Fruit fly (Drosophila melanogaster) whole organism, embryonic: ENCODE measurements around the gene CG31157.

Experiments
- BtbVII ChIP-seq: fragments of 200-800 bp; sonication (Bioruptor generic); optimal IDR thresholded peaks from 3 replicates; lab custom pipeline; 2017; ENCODE audit warnings: missing biosample characterization, mild to moderate bottlenecking, missing genetic modification characterization
- CG12155 ChIP-seq: fragments of 200-800 bp; sonication (Bioruptor generic); optimal IDR thresholded peaks from 3 replicates; lab custom pipeline; 2016; ENCODE audit warnings: missing biosample characterization, missing genetic modification characterization
- CG13775 ChIP-seq: fragments of 200-800 bp; sonication (Bioruptor generic); optimal IDR thresholded peaks from 3 replicates; lab custom pipeline; 2017; ENCODE audit warnings: missing biosample characterization, mild to moderate bottlenecking, missing genetic modification characterization
- CG14441 ChIP-seq: fragments of 200-800 bp; sonication (Bioruptor generic); IDR thresholded peaks from 2 replicates; pipeline ENCODE4 v1.3.6; 2022; ENCODE audit warnings: missing biosample characterization, missing genetic modification characterization
- CG14710 ChIP-seq: fragments of 200-800 bp; sonication (Bioruptor generic); optimal IDR thresholded peaks from 3 replicates; lab custom pipeline; 2019; ENCODE audit warnings: missing biosample characterization, mild to moderate bottlenecking, missing genetic modification characterization, moderate library complexity
- CG15073 ChIP-seq: fragments of 200-800 bp; sonication (Bioruptor generic); optimal IDR thresholded peaks from 2 replicates; lab custom pipeline; 2016; ENCODE audit warnings: missing biosample characterization, missing genetic modification characterization
- CG15601 ChIP-seq: fragments of 200-800 bp; sonication (Bioruptor generic); optimal IDR thresholded peaks from 3 replicates; lab custom pipeline; 2019; ENCODE audit warnings: missing biosample characterization, mild to moderate bottlenecking, missing genetic modification characterization, moderate library complexity
- CG17328 ChIP-seq: fragments of 200-800 bp; sonication (Bioruptor generic); IDR thresholded peaks from 2 replicates; pipeline ENCODE4 v1.3.6; 2022; ENCODE audit warnings: missing biosample characterization, missing genetic modification characterization
- CG17829 ChIP-seq: fragments of 200-800 bp; optimal IDR thresholded peaks from 2 replicates; lab custom pipeline; 2019; ENCODE audit warnings: missing biosample characterization, mild to moderate bottlenecking, missing genetic modification characterization, moderate library complexity
- CG18476 ChIP-seq: fragments of 200-800 bp; sonication (Bioruptor generic); optimal IDR thresholded peaks from 2 replicates; lab custom pipeline; 2016; ENCODE audit warnings: missing biosample characterization, mild to moderate bottlenecking, missing genetic modification characterization
- CG2129 ChIP-seq: fragments of 200-800 bp; sonication (Bioruptor generic); IDR thresholded peaks from 2 replicates; pipeline ENCODE4 v1.3.6; 2022; ENCODE audit warnings: missing biosample characterization, missing genetic modification characterization; ENCODE audit not compliant: partially characterized antibody
- CG3065 ChIP-seq: fragments of 200-800 bp; sonication (Bioruptor generic); optimal IDR thresholded peaks from 2 replicates; lab custom pipeline; 2016; ENCODE audit warnings: missing biosample characterization, missing genetic modification characterization
- CG32767 ChIP-seq: fragments of 200-800 bp; sonication (Bioruptor generic); IDR thresholded peaks from 2 replicates; pipeline ENCODE4 v1.3.6; 2022; ENCODE audit warnings: missing biosample characterization, missing genetic modification characterization
- CG34376 ChIP-seq: fragments of 200-800 bp; sonication (Bioruptor generic); optimal IDR thresholded peaks from 2 replicates; lab custom pipeline; 2018; ENCODE audit warnings: missing biosample characterization, mild to moderate bottlenecking, missing genetic modification characterization
- CG3726 ChIP-seq: fragments of 200-800 bp; sonication (Bioruptor generic); IDR thresholded peaks from 3 replicates; pipeline ENCODE4, ENCODE4 v1.3.6; 2022; ENCODE audit warnings: missing biosample characterization, missing genetic modification characterization
- CG3995 ChIP-seq: fragments of 200-800 bp; sonication (Bioruptor generic); optimal IDR thresholded peaks from 3 replicates; lab custom pipeline; 2016; ENCODE audit warnings: missing biosample characterization, missing genetic modification characterization
- CG4282 ChIP-seq: fragments of 200-800 bp; sonication (Bioruptor generic); optimal IDR thresholded peaks from 2 replicates; lab custom pipeline; 2016; ENCODE audit warnings: missing biosample characterization, missing genetic modification characterization
- CG4820 ChIP-seq: fragments of 200-800 bp; sonication (Bioruptor generic); optimal IDR thresholded peaks from 3 replicates; lab custom pipeline; 2016; ENCODE audit warnings: missing biosample characterization, missing genetic modification characterization
- CG6854 ChIP-seq: fragments of 200-800 bp; sonication (Bioruptor generic); optimal IDR thresholded peaks from 3 replicates; lab custom pipeline; 2017; ENCODE audit warnings: missing biosample characterization, mild to moderate bottlenecking, missing genetic modification characterization
- CG8359 ChIP-seq: fragments of 200-800 bp; sonication (Bioruptor generic); optimal IDR thresholded peaks from 2 replicates; lab custom pipeline; 2017; ENCODE audit warnings: missing biosample characterization, mild to moderate bottlenecking, missing genetic modification characterization, borderline replicate concordance
- CG8765 ChIP-seq: fragments of 200-800 bp; sonication (Bioruptor generic); IDR thresholded peaks from 2 replicates; pipeline ENCODE4 v1.3.6; 2022; ENCODE audit warnings: missing biosample characterization, missing genetic modification characterization
- CG8944 ChIP-seq: fragments of 200-800 bp; sonication (Bioruptor generic); optimal IDR thresholded peaks from 3 replicates; lab custom pipeline; 2016; ENCODE audit warnings: missing biosample characterization, missing genetic modification characterization
- Dbx ChIP-seq: fragments of 200-800 bp; sonication (Bioruptor generic); IDR thresholded peaks from 3 replicates; pipeline ENCODE4 v1.3.6; 2022; ENCODE audit warnings: missing biosample characterization, missing genetic modification characterization
- Deaf1 ChIP-seq: fragments of 200-800 bp; optimal IDR thresholded peaks from 3 replicates; lab custom pipeline; 2019; ENCODE audit warnings: missing biosample characterization, mild to moderate bottlenecking, missing genetic modification characterization, moderate library complexity
- Dref ChIP-seq: fragments of 200-800 bp; sonication (Bioruptor generic); IDR thresholded peaks from 2 replicates; pipeline ENCODE4 v1.3.6; 2022; ENCODE audit warnings: missing biosample characterization, missing genetic modification characterization
- Drgx ChIP-seq: fragments of 200-800 bp; sonication (Bioruptor generic); IDR thresholded peaks from 2 replicates; pipeline ENCODE4 v1.3.6; 2022; ENCODE audit warnings: missing biosample characterization, missing genetic modification characterization
- Fer2 ChIP-seq: fragments of 200-800 bp; sonication (Bioruptor generic); optimal IDR thresholded peaks from 2 replicates; lab custom pipeline; 2018; ENCODE audit warnings: missing biosample characterization, mild to moderate bottlenecking, missing genetic modification characterization, moderate library complexity
- Hr51 ChIP-seq, 2 experiments: fragments of 200-800 bp; sonication (Bioruptor generic); optimal IDR thresholded peaks; 2 replicates in 1 of 2; 3 replicates in 1 of 2; lab custom pipeline; 2016 to 2018; ENCODE audit warnings: missing biosample characterization in 2 of 2, missing genetic modification characterization in 2 of 2, mild to moderate bottlenecking in 1 of 2, moderate library complexity in 1 of 2
- Lpt ChIP-seq: fragments of >200 bp; optimal IDR thresholded peaks from 2 replicates; lab custom pipeline; 2018; ENCODE audit warnings: missing biosample characterization, missing genetic modification characterization
- NFAT ChIP-seq: fragments of 200-800 bp; sonication (Bioruptor generic); IDR thresholded peaks from 2 replicates; pipeline ENCODE4 v1.3.6; 2022; ENCODE audit warnings: missing biosample characterization, missing genetic modification characterization
- Rx ChIP-seq: fragments of 200-800 bp; sonication (Bioruptor generic); IDR thresholded peaks from 2 replicates; pipeline ENCODE4 v1.3.6; 2022; ENCODE audit warnings: missing biosample characterization, missing genetic modification characterization
- Vsx1 ChIP-seq: fragments of 200-800 bp; sonication (Bioruptor generic); optimal IDR thresholded peaks from 2 replicates; lab custom pipeline; 2017; ENCODE audit warnings: missing biosample characterization, mild to moderate bottlenecking, missing genetic modification characterization, missing genetic modification reagents
- ac ChIP-seq: fragments of 200-800 bp; sonication (Bioruptor generic); optimal IDR thresholded peaks from 3 replicates; lab custom pipeline; 2017; ENCODE audit warnings: missing biosample characterization, mild to moderate bottlenecking, missing genetic modification characterization
- aop ChIP-seq: fragments of 200-800 bp; sonication (Bioruptor generic); IDR thresholded peaks from 2 replicates; pipeline ENCODE4 v1.3.6; 2022; ENCODE audit warnings: missing biosample characterization, missing genetic modification characterization
- bab2 ChIP-seq: fragments of 200-800 bp; sonication (Bioruptor generic); optimal IDR thresholded peaks from 2 replicates; lab custom pipeline; 2016; ENCODE audit warnings: missing biosample characterization, missing genetic modification characterization
- cas ChIP-seq: fragments of 200-800 bp; sonication (Bioruptor generic); IDR thresholded peaks from 2 replicates; pipeline ENCODE4 v1.3.6; 2022; ENCODE audit warnings: missing biosample characterization, missing genetic modification characterization
- dm ChIP-seq: fragments of 200-800 bp; sonication (Bioruptor generic); optimal IDR thresholded peaks from 3 replicates; lab custom pipeline; 2016; ENCODE audit warnings: missing biosample characterization, missing genetic modification characterization
- dmrt99B ChIP-seq: fragments of 200-800 bp; sonication (Bioruptor generic); optimal IDR thresholded peaks from 2 replicates; lab custom pipeline; 2018; ENCODE audit warnings: missing biosample characterization, mild to moderate bottlenecking, missing genetic modification characterization, moderate library complexity
- dysf ChIP-seq: fragments of 200-800 bp; sonication (Bioruptor generic); IDR thresholded peaks from 3 replicates; pipeline ENCODE4 v1.3.6; 2022; ENCODE audit warnings: missing biosample characterization, missing genetic modification characterization
- lbe ChIP-seq: fragments of 200-800 bp; sonication (Bioruptor generic); optimal IDR thresholded peaks from 2 replicates; lab custom pipeline; 2016; ENCODE audit warnings: missing biosample characterization, mild to moderate bottlenecking, missing genetic modification characterization
- lola ChIP-seq, 3 experiments: fragments of >200 bp in 2 of 3; fragments of 200-800 bp in 1 of 3; sonication (Bioruptor generic) in 1 of 3; optimal IDR thresholded peaks; 2 replicates each; lab custom pipeline; 2017 to 2019; ENCODE audit warnings: missing biosample characterization in 3 of 3, missing genetic modification characterization in 3 of 3, mild to moderate bottlenecking in 1 of 3, moderate library complexity in 1 of 3
- mam ChIP-seq: fragments of 200-800 bp; sonication (Bioruptor generic); optimal IDR thresholded peaks from 3 replicates; lab custom pipeline; 2016; ENCODE audit warnings: missing biosample characterization, missing genetic modification characterization
- mirr ChIP-seq: fragments of 200-800 bp; sonication (Bioruptor generic); optimal IDR thresholded peaks from 3 replicates; lab custom pipeline; 2018; ENCODE audit warnings: missing biosample characterization, mild to moderate bottlenecking, missing genetic modification characterization
- org-1 ChIP-seq: fragments of 200-800 bp; sonication (Bioruptor generic); optimal IDR thresholded peaks from 2 replicates; lab custom pipeline; 2017; ENCODE audit warnings: missing biosample characterization, missing genetic modification characterization
- sisA ChIP-seq: fragments of 200-800 bp; sonication (Bioruptor generic); IDR thresholded peaks from 2 replicates; pipeline ENCODE4 v1.3.6; 2022; ENCODE audit warnings: missing biosample characterization, missing genetic modification characterization
- tgo ChIP-seq: fragments of 200-800 bp; sonication (Bioruptor generic); IDR thresholded peaks from 3 replicates; pipeline ENCODE4 v1.3.6; 2022; ENCODE audit warnings: missing biosample characterization, missing genetic modification characterization
- tll ChIP-seq, 2 experiments: fragments of 200-800 bp in 1 of 2; fragments of >200 bp in 1 of 2; sonication (Bioruptor generic) in 1 of 2; optimal IDR thresholded peaks; 2 replicates each; lab custom pipeline; 2017 to 2019; ENCODE audit warnings: missing biosample characterization in 2 of 2, missing genetic modification characterization in 2 of 2, mild to moderate bottlenecking in 1 of 2, moderate library complexity in 1 of 2
- wor ChIP-seq: fragments of 200-800 bp; sonication (Bioruptor generic); IDR thresholded peaks from 2 replicates; pipeline ENCODE4 v1.3.6; 2022; ENCODE audit warnings: missing biosample characterization, missing genetic modification characterization
- yki ChIP-seq: fragments of >200 bp; optimal IDR thresholded peaks from 3 replicates; lab custom pipeline; 2018
- z ChIP-seq: fragments of 200-800 bp; sonication (Bioruptor generic); IDR thresholded peaks from 3 replicates; pipeline ENCODE4 v1.3.6; 2022; ENCODE audit warnings: missing biosample characterization, missing genetic modification characterization
- zen ChIP-seq: fragments of 200-800 bp; sonication (Bioruptor generic); optimal IDR thresholded peaks from 3 replicates; lab custom pipeline; 2018; ENCODE audit warnings: missing biosample characterization, mild to moderate bottlenecking, missing genetic modification characterization, moderate library complexity

The CG31157 gene

dm6 chr3R:13068022-13068421 is 20.5 kb downstream of the CG31157 start (continued):
- TF ChIP-seq CG13775 (GFP tag; lab: Kevin White, UChicago): peak; percentile 37
- peak; percentile 49; the same call in 2 of the 3 replicates for TF ChIP-seq dysf (GFP tag; lab: Robert Waterston, UW)
- TF ChIP-seq CG34376 (GFP tag; lab: Kevin White, UChicago): no peak
- no peak for TF ChIP-seq CG8765 (GFP tag; lab: Robert Waterston, UW)
- TF ChIP-seq cas: no peak
- TF ChIP-seq aop (GFP tag; lab: Robert Waterston, UW): no peak
- TF ChIP-seq org-1: peak; percentile 90
- TF ChIP-seq CG4282: peak; percentile 22
- TF ChIP-seq lbe: no peak
- TF ChIP-seq CG8944 (GFP tag; lab: Kevin White, UChicago): peak; percentile 67
- TF ChIP-seq CG6854 (GFP tag; lab: Kevin White, UChicago): peak; percentile 79
- no peak for TF ChIP-seq tll (GFP tag; optimal IDR thresholded peaks at IDR 0.05; lab: Kevin White, UChicago)
- TF ChIP-seq dmrt99B: peak; percentile 89
- TF ChIP-seq Vsx1 (GFP tag; lab: Kevin White, UChicago): peak; percentile 97
- TF ChIP-seq z (GFP tag; lab: Robert Waterston, UW): 0 out of 3 replicates have a peak, but pooled peaks have one; percentile 51
- peak; percentile 90 for TF ChIP-seq mirr (GFP tag; lab: Kevin White, UChicago)
- TF ChIP-seq Drgx (GFP tag; lab: Robert Waterston, UW): no peak
- peak; percentile 37 to 81 for TF ChIP-seq Hr51 (GFP tag; optimal IDR thresholded peaks at IDR 0.05; lab: Kevin White, UChicago)
- TF ChIP-seq CG18476 (GFP tag; lab: Kevin White, UChicago): peak; percentile 76
- TF ChIP-seq sisA: peak; percentile 27; the same call in 1 of the 2 replicates
- peak; percentile 38; the same call in 1 of the 2 replicates for TF ChIP-seq CG32767
- TF ChIP-seq CG15073: peak; percentile 47
- peak; percentile 56; the same call in 2 of the 3 replicates for TF ChIP-seq tgo (GFP tag; lab: Robert Waterston, UW)
- peak; percentile 95 for TF ChIP-seq CG14710 (tag; lab: Kevin White, UChicago)
- peak; percentile 72 for TF ChIP-seq zen (tag; lab: Kevin White, UChicago)
- TF ChIP-seq CG15601: peak; percentile 92
- TF ChIP-seq dm (GFP tag; lab: Kevin White, UChicago): peak; percentile 1
- peak; percentile 82 for TF ChIP-seq Fer2 (tag; lab: Kevin White, UChicago)
- peak; percentile 41 for TF ChIP-seq Deaf1 (tag; lab: Kevin White, UChicago)
- no peak for TF ChIP-seq CG2129 (GFP tag; lab: Robert Waterston, UW)
- peak; percentile 73 for TF ChIP-seq CG3065 (GFP tag; lab: Kevin White, UChicago)
- TF ChIP-seq CG12155 (GFP tag; lab: Kevin White, UChicago): peak; percentile 62
- 0 out of 3 replicates have a peak, but pooled peaks have one; percentile 36 for TF ChIP-seq Dbx (GFP tag; lab: Robert Waterston, UW)
- peak; percentile 50 for TF ChIP-seq CG3995 (GFP tag; lab: Kevin White, UChicago)
- TF ChIP-seq BtbVII (GFP tag; lab: Kevin White, UChicago): peak; percentile 94
- no peak for TF ChIP-seq yki (lab: Kevin White, UChicago)
- TF ChIP-seq CG14441 (GFP tag; lab: Robert Waterston, UW): peak; percentile 24; the same call in 1 of the 2 replicates
- TF ChIP-seq wor: no peak
- 0 out of 2 replicates have a peak, but pooled peaks have one; percentile 16 for TF ChIP-seq Rx (GFP tag; lab: Robert Waterston, UW)
- TF ChIP-seq NFAT (GFP tag; lab: Robert Waterston, UW): no peak
- peak; percentile 66 for TF ChIP-seq CG17328 (GFP tag; lab: Robert Waterston, UW)
- peak; percentile 94 for TF ChIP-seq bab2 (GFP tag; lab: Kevin White, UChicago)
- TF ChIP-seq mam: peak; percentile 26
- TF ChIP-seq CG3726: no peak
- no peak for TF ChIP-seq Lpt (GFP tag; lab: Kevin White, UChicago)
- TF ChIP-seq CG17829 (tag; lab: Kevin White, UChicago): peak; percentile 76
- peak; percentile 88 for TF ChIP-seq CG4820 (GFP tag; lab: Kevin White, UChicago)
- peak in 1 of 3 experiments; percentile 87 for TF ChIP-seq lola (GFP tag; optimal IDR thresholded peaks at IDR 0.05; lab: Kevin White, UChicago)
- TF ChIP-seq Dref: no peak
- TF ChIP-seq ac (GFP tag; lab: Kevin White, UChicago): peak; percentile 87
- peak; percentile 92 for TF ChIP-seq CG8359 (GFP tag; lab: Kevin White, UChicago)
